Fruit fly (Drosophila melanogaster) whole organism, adult: ENCODE results near the gene HGTX.

Experiments
- CG11617 ChIP-seq: fragments of 200-800 bp; sonication (Bioruptor generic); optimal IDR thresholded peaks from 2 replicates; lab custom pipeline; 2017; ENCODE audit warnings: mild to moderate bottlenecking, missing biosample characterization, missing genetic modification reagents, missing genetic modification characterization
- CG14711 ChIP-seq: fragments of 200-800 bp; sonication (Bioruptor generic); optimal IDR thresholded peaks from 2 replicates; lab custom pipeline; 2018; ENCODE audit warnings: missing biosample characterization, mild to moderate bottlenecking, missing genetic modification characterization, moderate library complexity
- CG7045 ChIP-seq: fragments of 200-800 bp; sonication (Bioruptor generic); optimal IDR thresholded peaks from 2 replicates; lab custom pipeline; 2017; ENCODE audit warnings: missing biosample characterization, mild to moderate bottlenecking, missing genetic modification characterization
- Crg-1 ChIP-seq: fragments of 200-800 bp; sonication (Bioruptor generic); optimal IDR thresholded peaks from 2 replicates; lab custom pipeline; 2016; ENCODE audit warnings: missing biosample characterization, missing genetic modification characterization
- Mnt ChIP-seq: fragments of 200-800 bp; sonication (Bioruptor generic); optimal IDR thresholded peaks from 2 replicates; lab custom pipeline; 2016; ENCODE audit warnings: missing biosample characterization, mild to moderate bottlenecking, missing genetic modification characterization
- kay ChIP-seq: fragments of 200-800 bp; sonication (Bioruptor generic); peaks from one replicate; lab custom pipeline; 2016; ENCODE audit warnings: missing biosample characterization, missing genetic modification characterization, borderline replicate concordance
- pad ChIP-seq: fragments of 200-800 bp; sonication (Bioruptor generic); optimal IDR thresholded peaks from 3 replicates; lab custom pipeline; 2017; ENCODE audit warnings: missing biosample characterization, missing genetic modification characterization, mild to moderate bottlenecking, moderate library complexity, missing genetic modification reagents
- toe ChIP-seq: fragments of 200-800 bp; sonication (Bioruptor generic); optimal IDR thresholded peaks from 2 replicates; lab custom pipeline; 2016; ENCODE audit warnings: missing biosample characterization, missing genetic modification characterization

DNA sequence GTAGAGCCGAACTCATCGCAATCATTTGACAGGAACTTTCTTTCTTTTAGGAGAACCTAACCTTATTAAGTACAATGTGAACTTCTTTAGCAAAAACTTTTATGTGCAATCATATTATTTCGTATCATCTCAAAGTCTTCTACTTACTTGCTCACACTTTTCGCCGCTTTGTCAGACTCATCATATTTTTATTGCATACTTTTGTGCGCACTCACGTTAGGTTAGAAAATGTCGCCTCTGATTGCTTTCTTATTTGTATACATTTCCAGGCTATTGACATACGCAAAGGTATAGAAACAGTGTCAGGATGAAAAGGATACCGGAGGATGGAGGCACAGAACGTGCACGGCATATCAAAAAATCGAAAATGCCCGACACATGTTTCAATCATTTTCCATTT is 3.8 kb upstream of the HGTX start:
- no peak for TF ChIP-seq CG14711 (tag; lab: Kevin White, UChicago)
- no peak for TF ChIP-seq toe (GFP tag; lab: Kevin White, UChicago)
- no peak for TF ChIP-seq CG7045
- no peak for TF ChIP-seq Crg-1 (GFP tag; lab: Kevin White, UChicago)
- peak; percentile 61 for TF ChIP-seq kay (GFP tag; lab: Kevin White, UChicago)
- TF ChIP-seq pad (GFP tag; lab: Kevin White, UChicago) = no peak
- no peak for TF ChIP-seq CG11617 (GFP tag; lab: Kevin White, UChicago)
- TF ChIP-seq Mnt = no peak
